Fruit fly (Drosophila melanogaster) whole organism, embryonic: Measurements from ENCODE around the gene CG6094.

ENCODE experiments used
- Ada2b ChIP-seq: fragments of 200-800 bp; sonication (Bioruptor generic); IDR thresholded peaks from 2 replicates; pipeline ENCODE4 v1.3.6; 2022; ENCODE audit warnings: missing biosample characterization, missing genetic modification characterization
- Aef1 ChIP-seq: fragments of 200-800 bp; sonication (Bioruptor generic); IDR thresholded peaks from 3 replicates; pipeline ENCODE4 v1.3.6; 2022; ENCODE audit warnings: missing biosample characterization, missing genetic modification characterization
- Asciz ChIP-seq: fragments of 200-800 bp; sonication (Bioruptor generic); optimal IDR thresholded peaks from 2 replicates; lab custom pipeline; 2017; ENCODE audit warnings: missing biosample characterization, mild to moderate bottlenecking, missing genetic modification characterization, missing genetic modification reagents
- Bdp1 ChIP-seq: fragments of 200-800 bp; sonication (Bioruptor generic); optimal IDR thresholded peaks from 3 replicates; lab custom pipeline; 2016; ENCODE audit warnings: missing biosample characterization, missing genetic modification characterization
- CG10462 ChIP-seq: fragments of 200-800 bp; sonication (Bioruptor generic); optimal IDR thresholded peaks from 2 replicates; lab custom pipeline; 2016; ENCODE audit warnings: missing biosample characterization, missing genetic modification characterization
- CG11093 ChIP-seq: fragments of 200-800 bp; sonication (Bioruptor generic); IDR thresholded peaks from 3 replicates; pipeline ENCODE4 v1.3.6; 2022; ENCODE audit warnings: missing biosample characterization, missing genetic modification characterization
- CG12071 ChIP-seq: fragments of 200-800 bp; sonication (Bioruptor generic); optimal IDR thresholded peaks from 3 replicates; lab custom pipeline; 2018; ENCODE audit warnings: missing biosample characterization, mild to moderate bottlenecking, missing genetic modification characterization
- CG13287 ChIP-seq: fragments of 200-800 bp; sonication (Bioruptor generic); IDR thresholded peaks from 2 replicates; pipeline ENCODE4 v1.3.6; 2022; ENCODE audit warnings: missing biosample characterization, missing genetic modification characterization; ENCODE audit not compliant: partially characterized antibody
- CG14050 ChIP-seq: fragments of 200-800 bp; sonication (Bioruptor generic); IDR thresholded peaks from 3 replicates; pipeline ENCODE4 v1.3.6; 2022; ENCODE audit warnings: missing biosample characterization, missing genetic modification characterization
- CG15479 ChIP-seq: fragments of 200-800 bp; sonication (Bioruptor generic); optimal IDR thresholded peaks from 3 replicates; lab custom pipeline; 2019; ENCODE audit warnings: missing biosample characterization, mild to moderate bottlenecking, missing genetic modification characterization, moderate library complexity
- CG17568 ChIP-seq: fragments of 200-800 bp; sonication (Bioruptor generic); optimal IDR thresholded peaks from 2 replicates; lab custom pipeline; 2018; ENCODE audit warnings: missing biosample characterization, mild to moderate bottlenecking, missing genetic modification characterization, moderate library complexity
- CG18619 ChIP-seq: fragments of 200-800 bp; sonication (Bioruptor generic); optimal IDR thresholded peaks from 3 replicates; lab custom pipeline; 2017; ENCODE audit warnings: missing biosample characterization, mild to moderate bottlenecking, missing genetic modification characterization
- CG2120 ChIP-seq: fragments of 200-800 bp; sonication (Bioruptor generic); optimal IDR thresholded peaks from 3 replicates; lab custom pipeline; 2016; ENCODE audit warnings: missing biosample characterization, missing genetic modification characterization
- CG2712 ChIP-seq: fragments of 200-800 bp; optimal IDR thresholded peaks from 3 replicates; lab custom pipeline; 2019; ENCODE audit warnings: missing biosample characterization, mild to moderate bottlenecking, missing genetic modification characterization, moderate library complexity
- CG2875 ChIP-seq: fragments of 200-800 bp; sonication (Bioruptor generic); optimal IDR thresholded peaks from 2 replicates; lab custom pipeline; 2017; ENCODE audit warnings: missing biosample characterization, mild to moderate bottlenecking, missing genetic modification characterization, missing genetic modification reagents
- CG32532 ChIP-seq: fragments of 200-800 bp; sonication (Bioruptor generic); IDR thresholded peaks from 2 replicates; pipeline ENCODE4 v1.3.6; 2022; ENCODE audit warnings: missing biosample characterization, missing genetic modification characterization
- CG4328 ChIP-seq: fragments of 200-800 bp; sonication (Bioruptor generic); optimal IDR thresholded peaks from 3 replicates; lab custom pipeline; 2017; ENCODE audit warnings: missing biosample characterization, missing genetic modification reagents, missing genetic modification characterization
- CG4424 ChIP-seq: fragments of 200-800 bp; sonication (Bioruptor generic); optimal IDR thresholded peaks from 3 replicates; lab custom pipeline; 2016; ENCODE audit warnings: missing biosample characterization, missing genetic modification characterization
- CG6654 ChIP-seq: fragments of 200-800 bp; sonication (Bioruptor generic); optimal IDR thresholded peaks from 2 replicates; lab custom pipeline; 2017; ENCODE audit warnings: missing biosample characterization, mild to moderate bottlenecking, missing genetic modification characterization
- CG6689 ChIP-seq: fragments of 200-800 bp; sonication (Bioruptor generic); IDR thresholded peaks from 2 replicates; pipeline ENCODE4 v1.3.6; 2022; ENCODE audit warnings: missing biosample characterization, missing genetic modification characterization
- CG7928 ChIP-seq: fragments of 200-800 bp; sonication (Bioruptor generic); optimal IDR thresholded peaks from 2 replicates; lab custom pipeline; 2017; ENCODE audit warnings: missing biosample characterization, mild to moderate bottlenecking, missing genetic modification characterization
- CG8388 ChIP-seq: fragments of 200-800 bp; sonication (Bioruptor generic); optimal IDR thresholded peaks from 2 replicates; lab custom pipeline; 2019; ENCODE audit warnings: missing biosample characterization, mild to moderate bottlenecking, missing genetic modification characterization, moderate library complexity
- CG9727 ChIP-seq: fragments of 200-800 bp; sonication (Bioruptor generic); optimal IDR thresholded peaks from 3 replicates; lab custom pipeline; 2017; ENCODE audit warnings: missing biosample characterization, mild to moderate bottlenecking, missing genetic modification characterization
- CrebB ChIP-seq: fragments of 200-800 bp; sonication (Bioruptor generic); optimal IDR thresholded peaks from 3 replicates; lab custom pipeline; 2018; ENCODE audit warnings: missing biosample characterization, mild to moderate bottlenecking, missing genetic modification characterization
- Dip3 ChIP-seq: fragments of 200-800 bp; sonication (Bioruptor generic); optimal IDR thresholded peaks from 3 replicates; lab custom pipeline; 2016; ENCODE audit warnings: missing biosample characterization, missing genetic modification characterization
- Dll ChIP-seq: fragments of 200-800 bp; sonication (Bioruptor generic); IDR thresholded peaks from 4 replicates; pipeline ENCODE4 v1.3.6; 2022; ENCODE audit warnings: missing biosample characterization, missing genetic modification characterization; ENCODE audit not compliant: partially characterized antibody
- Fer1 ChIP-seq: fragments of 200-800 bp; sonication (Bioruptor generic); optimal IDR thresholded peaks from 2 replicates; lab custom pipeline; 2017; ENCODE audit warnings: missing biosample characterization, mild to moderate bottlenecking, missing genetic modification characterization
- Gug ChIP-seq: fragments of 200-800 bp; sonication (Bioruptor generic); IDR thresholded peaks from 4 replicates; pipeline ENCODE4 v1.3.6; 2022; ENCODE audit warnings: missing biosample characterization, missing genetic modification characterization
- H15 ChIP-seq: fragments of 200-800 bp; sonication (Bioruptor generic); IDR thresholded peaks from 3 replicates; pipeline ENCODE4 v1.3.6; 2022; ENCODE audit warnings: missing biosample characterization, missing genetic modification characterization
- HmgZ ChIP-seq: fragments of 200-800 bp; sonication (Bioruptor generic); optimal IDR thresholded peaks from 2 replicates; lab custom pipeline; 2018; ENCODE audit warnings: missing biosample characterization, mild to moderate bottlenecking, missing genetic modification characterization
- Hmr ChIP-seq: fragments of 200-800 bp; sonication (Bioruptor generic); optimal IDR thresholded peaks from 3 replicates; lab custom pipeline; 2017; ENCODE audit warnings: mild to moderate bottlenecking, missing biosample characterization, missing genetic modification reagents, missing genetic modification characterization
- Jarid2 ChIP-seq: fragments of 200-800 bp; sonication (Bioruptor generic); optimal IDR thresholded peaks from 3 replicates; lab custom pipeline; 2017; ENCODE audit warnings: mild to moderate bottlenecking, missing biosample characterization, missing genetic modification reagents, missing genetic modification characterization
- MESR4 ChIP-seq: fragments of 200-800 bp; sonication (Bioruptor generic); optimal IDR thresholded peaks from 2 replicates; lab custom pipeline; 2018; ENCODE audit warnings: missing biosample characterization, mild to moderate bottlenecking, missing genetic modification characterization, moderate library complexity
- NfI ChIP-seq: fragments of 200-800 bp; sonication (Bioruptor generic); optimal IDR thresholded peaks from 3 replicates; lab custom pipeline; 2018; ENCODE audit warnings: missing biosample characterization, mild to moderate bottlenecking, missing genetic modification characterization, moderate library complexity
- Pdp1 ChIP-seq, 2 experiments: fragments of 200-800 bp; sonication (Bioruptor generic); optimal IDR thresholded peaks; 3 replicates each; lab custom pipeline; 2016; ENCODE audit warnings: missing biosample characterization in 2 of 2, missing genetic modification characterization in 2 of 2, mild to moderate bottlenecking in 1 of 2, moderate library complexity in 1 of 2
- Taf1 ChIP-seq: fragments of 200-800 bp; sonication (Bioruptor generic); IDR thresholded peaks from 2 replicates; pipeline ENCODE4 v1.3.6; 2022; ENCODE audit warnings: missing biosample characterization, missing genetic modification characterization
- br ChIP-seq: fragments of >200 bp; optimal IDR thresholded peaks from 2 replicates; lab custom pipeline; 2017
- bsh ChIP-seq, 2 experiments: fragments of 200-800 bp; sonication (Bioruptor generic); optimal IDR thresholded peaks; 2 replicates each; lab custom pipeline; 2017 to 2018; ENCODE audit warnings: mild to moderate bottlenecking in 2 of 2, missing biosample characterization in 2 of 2, missing genetic modification characterization in 2 of 2, moderate library complexity in 1 of 2
- chif ChIP-seq, 2 experiments: fragments of 200-800 bp; sonication (Bioruptor generic); optimal IDR thresholded peaks; 3 replicates each; lab custom pipeline; 2016; ENCODE audit warnings: missing biosample characterization in 2 of 2, missing genetic modification characterization in 2 of 2
- croc ChIP-seq: fragments of 200-800 bp; sonication (Bioruptor generic); conservative IDR thresholded peaks from 3 replicates; pipeline ENCODE4 v1.3.6; 2022; ENCODE audit warnings: missing biosample characterization, missing genetic modification characterization
- crp ChIP-seq, 2 experiments: fragments of 200-800 bp; sonication (Bioruptor generic); optimal IDR thresholded peaks; 2 replicates in 1 of 2; 3 replicates in 1 of 2; lab custom pipeline; 2017; ENCODE audit warnings: missing biosample characterization in 2 of 2, missing genetic modification characterization in 2 of 2, mild to moderate bottlenecking in 1 of 2, moderate library complexity in 1 of 2
- dm ChIP-seq: fragments of 200-800 bp; sonication (Bioruptor generic); optimal IDR thresholded peaks from 3 replicates; lab custom pipeline; 2016; ENCODE audit warnings: missing biosample characterization, missing genetic modification characterization
- ems ChIP-seq: fragments of 200-800 bp; sonication (Bioruptor generic); optimal IDR thresholded peaks from 3 replicates; lab custom pipeline; 2016; ENCODE audit warnings: missing biosample characterization, missing genetic modification characterization
- lmd ChIP-seq: fragments of 200-800 bp; sonication (Bioruptor generic); IDR thresholded peaks from 2 replicates; pipeline ENCODE4 v1.3.6; 2022; ENCODE audit warnings: missing biosample characterization, missing genetic modification characterization
- peb ChIP-seq: fragments of 200-800 bp; sonication (Bioruptor generic); IDR thresholded peaks from 2 replicates; pipeline ENCODE4 v1.3.6; 2022; ENCODE audit warnings: missing biosample characterization, missing genetic modification characterization
- row ChIP-seq: fragments of 200-800 bp; sonication (Bioruptor generic); IDR thresholded peaks from 3 replicates; pipeline ENCODE4 v1.3.6; 2022; ENCODE audit warnings: missing biosample characterization, missing genetic modification characterization
- slou ChIP-seq: fragments of 200-800 bp; sonication (Bioruptor generic); optimal IDR thresholded peaks from 3 replicates; lab custom pipeline; 2016; ENCODE audit warnings: missing biosample characterization, missing genetic modification characterization
- toy ChIP-seq: fragments of 200-800 bp; sonication (Bioruptor generic); IDR thresholded peaks from 2 replicates; pipeline ENCODE4 v1.3.6; 2022; ENCODE audit warnings: missing biosample characterization, missing genetic modification characterization
- zen2 ChIP-seq: fragments of 200-800 bp; sonication (Bioruptor generic); IDR thresholded peaks from 3 replicates; pipeline ENCODE4 v1.3.6; 2022; ENCODE audit warnings: missing biosample characterization, missing genetic modification characterization; ENCODE audit not compliant: partially characterized antibody

The CG6094 gene

DNA sequence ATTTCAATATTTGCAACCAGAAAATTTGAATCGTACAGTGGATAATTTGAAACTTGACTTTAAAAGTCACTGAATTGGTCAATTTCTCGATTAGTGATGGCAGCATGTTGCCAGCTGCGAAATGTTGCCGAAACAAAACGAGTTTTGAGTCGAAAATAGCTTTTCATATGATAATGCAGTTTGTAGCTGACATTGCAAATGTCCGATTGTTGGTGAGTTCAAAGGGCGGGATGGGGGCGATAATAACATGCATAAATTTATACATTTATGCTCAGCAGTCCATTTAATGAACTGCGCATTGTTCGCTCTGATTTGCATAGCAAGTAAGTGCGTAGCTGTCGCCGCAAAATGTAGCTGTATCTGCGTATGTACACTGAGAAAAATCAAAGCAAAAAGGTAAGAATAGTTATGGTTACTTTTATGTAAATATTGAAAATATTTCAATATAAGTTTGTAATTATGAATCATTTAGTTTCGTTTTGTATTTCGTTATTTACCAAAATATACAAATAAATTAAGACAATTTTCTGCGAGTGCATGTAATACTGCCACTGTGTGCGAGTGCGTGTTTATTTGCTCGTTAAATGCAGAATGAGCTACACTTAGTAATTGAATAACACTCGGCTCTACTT lies 20.2 kb downstream of the CG6094 start, which contains the start of gene Lip4 (continued):
- no peak for TF ChIP-seq br (lab: Kevin White, UChicago)
- peak; percentile 81 for TF ChIP-seq CG32532
- TF ChIP-seq toy (GFP tag; lab: Robert Waterston, UW): peak; percentile 52; the same call in 1 of the 2 replicates
- peak; percentile 38 for TF ChIP-seq CG4328 (GFP tag; lab: Kevin White, UChicago)
- peak; percentile 59 for TF ChIP-seq NfI
- peak; percentile 83 for TF ChIP-seq CG2712 (tag; lab: Kevin White, UChicago)
- peak; percentile 78 for TF ChIP-seq CG6689 (GFP tag; lab: Robert Waterston, UW)
- TF ChIP-seq CG10462 (GFP tag; lab: Kevin White, UChicago): peak; percentile 66
- peak; percentile 86 for TF ChIP-seq CG9727
- peak; percentile 53 to 56 for TF ChIP-seq chif (GFP tag; optimal IDR thresholded peaks at IDR 0.05; lab: Kevin White, UChicago)
- TF ChIP-seq row (GFP tag; lab: Robert Waterston, UW): peak; percentile 85
- TF ChIP-seq Jarid2 (GFP tag; lab: Kevin White, UChicago): peak; percentile 47
- TF ChIP-seq ems: peak; percentile 62
- TF ChIP-seq CrebB: peak; percentile 54
- TF ChIP-seq CG8388 (GFP tag; lab: Kevin White, UChicago): peak; percentile 67
- no peak for TF ChIP-seq Dll (GFP tag; lab: Robert Waterston, UW)
- peak; percentile 54 for TF ChIP-seq CG18619 (GFP tag; lab: Kevin White, UChicago)
- TF ChIP-seq Aef1 (GFP tag; lab: Robert Waterston, UW): peak; percentile 51
- TF ChIP-seq Taf1 (GFP tag; lab: Robert Waterston, UW): no peak; the same call in 1 of the 2 replicates
- TF ChIP-seq CG12071 (GFP tag; lab: Kevin White, UChicago): peak; percentile 64
- peak; percentile 50 for TF ChIP-seq CG15479 (GFP tag; lab: Kevin White, UChicago)
- TF ChIP-seq dm (GFP tag; lab: Kevin White, UChicago): no peak
- no peak for TF ChIP-seq zen2
- TF ChIP-seq CG2875 (GFP tag; lab: Kevin White, UChicago): peak; percentile 38
- TF ChIP-seq Bdp1: peak; percentile 7
- TF ChIP-seq Hmr (GFP tag; lab: Kevin White, UChicago): peak; percentile 82
- peak; percentile 23 for TF ChIP-seq Dip3 (GFP tag; lab: Kevin White, UChicago)
- TF ChIP-seq CG7928 (GFP tag; lab: Kevin White, UChicago): peak; percentile 8
- TF ChIP-seq CG11093 (GFP tag; lab: Robert Waterston, UW): 0 out of 3 replicates have a peak, but pooled peaks have one; percentile 50
- peak; percentile 85 for TF ChIP-seq Fer1
- TF ChIP-seq HmgZ (tag; lab: Kevin White, UChicago): peak; percentile 58
- TF ChIP-seq CG4424 (GFP tag; lab: Kevin White, UChicago): peak; percentile 66
- TF ChIP-seq CG14050 (GFP tag; lab: Robert Waterston, UW): peak; percentile 66; the same call in 2 of the 3 replicates
- peak; percentile 79 for TF ChIP-seq Ada2b
- TF ChIP-seq lmd (GFP tag; lab: Robert Waterston, UW): peak; percentile 83
- TF ChIP-seq slou: peak; percentile 67
- TF ChIP-seq CG6654 (GFP tag; lab: Kevin White, UChicago): no peak
- TF ChIP-seq CG17568 (GFP tag; lab: Kevin White, UChicago): peak; percentile 62
- TF ChIP-seq Gug: peak; percentile 24; the same call in 1 of the 4 replicates
- TF ChIP-seq peb: peak; percentile 54
- peak; percentile 81 for TF ChIP-seq H15 (GFP tag; lab: Robert Waterston, UW)
- peak in 1 of 2 experiments; percentile 11 for TF ChIP-seq crp (GFP tag; optimal IDR thresholded peaks at IDR 0.05; lab: Kevin White, UChicago)
- TF ChIP-seq Asciz (GFP tag; lab: Kevin White, UChicago): peak; percentile 67
- TF ChIP-seq CG2120: peak; percentile 64
- peak in 1 of 2 experiments; percentile 67 for TF ChIP-seq bsh (GFP tag; optimal IDR thresholded peaks at IDR 0.05; lab: Kevin White, UChicago)
- no peak for TF ChIP-seq MESR4 (GFP tag; lab: Kevin White, UChicago)
- TF ChIP-seq croc (GFP tag; lab: Robert Waterston, UW): peak; percentile 43; the same call in 2 of the 3 replicates
- TF ChIP-seq CG13287 (GFP tag; lab: Robert Waterston, UW): no peak
- TF ChIP-seq Pdp1 (GFP tag; optimal IDR thresholded peaks at IDR 0.05; lab: Kevin White, UChicago): peak; percentile 58 to 70
